Fruit fly (Drosophila melanogaster) whole organism, prepupa: ENCODE results near the gene Cerk.

Experiments
- CG10669 ChIP-seq: fragments of 200-800 bp; sonication (Bioruptor generic); optimal IDR thresholded peaks from 3 replicates; lab custom pipeline; 2018; ENCODE audit warnings: missing biosample characterization, mild to moderate bottlenecking, missing genetic modification characterization, moderate library complexity
- CG11902 ChIP-seq: fragments of 200-800 bp; sonication (Bioruptor generic); optimal IDR thresholded peaks from 3 replicates; lab custom pipeline; 2016; ENCODE audit warnings: missing biosample characterization, missing genetic modification characterization
- CG16779 ChIP-seq: fragments of 200-800 bp; sonication (Bioruptor generic); optimal IDR thresholded peaks from 3 replicates; lab custom pipeline; 2017; ENCODE audit warnings: missing biosample characterization, mild to moderate bottlenecking, missing genetic modification characterization
- CG3919 ChIP-seq: fragments of 200-800 bp; sonication (Bioruptor generic); optimal IDR thresholded peaks from 3 replicates; lab custom pipeline; 2016; ENCODE audit warnings: missing biosample characterization, missing genetic modification characterization
- OdsH ChIP-seq: fragments of 200-800 bp; sonication (Bioruptor generic); optimal IDR thresholded peaks from 3 replicates; lab custom pipeline; 2016; ENCODE audit warnings: missing biosample characterization, missing genetic modification characterization
- Sox102F ChIP-seq: fragments of 200-800 bp; sonication (Bioruptor generic); optimal IDR thresholded peaks from 2 replicates; lab custom pipeline; 2016; ENCODE audit warnings: missing biosample characterization, mild to moderate bottlenecking, missing genetic modification characterization
- Sox15 ChIP-seq: fragments of 200-800 bp; sonication (Bioruptor generic); optimal IDR thresholded peaks from 3 replicates; lab custom pipeline; 2016; ENCODE audit warnings: missing biosample characterization, missing genetic modification characterization
- acj6 ChIP-seq: fragments of 200-800 bp; sonication (Bioruptor generic); optimal IDR thresholded peaks from 3 replicates; lab custom pipeline; 2016; ENCODE audit warnings: missing biosample characterization, missing genetic modification characterization
- fd59A ChIP-seq: fragments of 200-800 bp; sonication (Bioruptor generic); optimal IDR thresholded peaks from 2 replicates; lab custom pipeline; 2017; ENCODE audit warnings: missing biosample characterization, mild to moderate bottlenecking, missing genetic modification characterization, missing genetic modification reagents
- svp ChIP-seq: fragments of 200-800 bp; sonication (Bioruptor generic); peaks from one replicate; lab custom pipeline; 2016; ENCODE audit warnings: missing biosample characterization, missing genetic modification characterization
- vri ChIP-seq: fragments of 200-800 bp; sonication (Bioruptor generic); optimal IDR thresholded peaks from 3 replicates; lab custom pipeline; 2016; ENCODE audit warnings: missing biosample characterization, mild to moderate bottlenecking, missing genetic modification characterization

DNA sequence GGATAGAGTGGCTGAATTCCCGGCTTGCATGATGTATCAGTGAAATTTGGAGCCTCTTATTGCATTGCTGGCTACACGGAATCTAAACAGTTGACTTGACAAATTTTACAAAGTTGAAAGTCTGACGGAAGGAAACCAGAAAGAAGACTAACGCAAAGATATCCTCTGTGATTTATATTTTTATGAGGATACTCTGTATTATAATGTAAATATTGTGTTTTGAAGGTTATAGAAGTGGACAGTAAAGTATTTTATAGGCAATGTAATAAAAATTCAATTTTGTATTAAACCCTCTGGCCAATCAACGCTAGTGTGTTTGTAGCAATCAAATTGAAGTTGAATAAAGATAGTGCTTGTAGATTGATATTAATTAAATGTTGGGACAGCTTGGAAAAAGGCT, 19.5 kb upstream of the Cerk start, which contains the start of gene CG14668:
- TF ChIP-seq fd59A (no peak), CG3919 (no peak), OdsH (GFP tag; lab: Kevin White, UChicago) (no peak), CG10669 (GFP tag; lab: Kevin White, UChicago) (no peak), CG16779 (tag; lab: Kevin White, UChicago) (no peak), acj6 (GFP tag; lab: Kevin White, UChicago) (no peak), Sox102F (GFP tag; lab: Kevin White, UChicago) (no peak), svp (no peak), vri (no peak), Sox15 (GFP tag; lab: Kevin White, UChicago) (no peak), CG11902 (no peak)
